Fruit fly (Drosophila melanogaster) whole organism, pupa: ENCODE data around the gene peb.

Experiments
- CG10348 ChIP-seq: fragments of 200-800 bp; sonication (Bioruptor generic); IDR thresholded peaks from 2 replicates; pipeline ENCODE4 v1.3.6; 2022; ENCODE audit warnings: missing biosample characterization, missing genetic modification characterization
- CG12605 ChIP-seq: fragments of 200-800 bp; sonication (Bioruptor generic); IDR thresholded peaks from 2 replicates; pipeline ENCODE4 v1.3.6; 2022; ENCODE audit warnings: missing biosample characterization, missing genetic modification characterization
- CG15710 ChIP-seq: fragments of 200-800 bp; sonication (Bioruptor generic); optimal IDR thresholded peaks from 2 replicates; lab custom pipeline; 2018; ENCODE audit warnings: missing biosample characterization, mild to moderate bottlenecking, missing genetic modification characterization, moderate library complexity
- CG32121 ChIP-seq: fragments of 200-800 bp; sonication (Bioruptor generic); IDR thresholded peaks from 2 replicates; pipeline ENCODE4 v1.3.6; 2022; ENCODE audit warnings: missing biosample characterization, missing genetic modification characterization
- CG4496 ChIP-seq: fragments of 200-800 bp; sonication (Bioruptor generic); IDR thresholded peaks from 3 replicates; pipeline ENCODE4 v1.3.6; 2022; ENCODE audit warnings: missing biosample characterization, missing genetic modification characterization
- CG8159 ChIP-seq: fragments of 200-800 bp; sonication (Bioruptor generic); optimal IDR thresholded peaks from 3 replicates; lab custom pipeline; 2018; ENCODE audit warnings: missing biosample characterization, mild to moderate bottlenecking, missing genetic modification characterization, moderate library complexity
- CG9948 ChIP-seq: fragments of 200-800 bp; sonication (Bioruptor generic); optimal IDR thresholded peaks from 2 replicates; lab custom pipeline; 2018; ENCODE audit warnings: missing biosample characterization, mild to moderate bottlenecking, missing genetic modification characterization, moderate library complexity
- EcR ChIP-seq: fragments of 200-800 bp; sonication (Bioruptor generic); optimal IDR thresholded peaks from 3 replicates; lab custom pipeline; 2019; ENCODE audit warnings: missing biosample characterization, missing genetic modification characterization, mild to moderate bottlenecking, moderate library complexity, missing genetic modification reagents
- Ets98B ChIP-seq: fragments of 200-800 bp; sonication (Bioruptor generic); IDR thresholded peaks from 2 replicates; pipeline ENCODE4 v1.3.6; 2022; ENCODE audit warnings: missing biosample characterization, missing genetic modification characterization
- Pif1A ChIP-seq: fragments of 200-800 bp; sonication (Bioruptor generic); optimal IDR thresholded peaks from 3 replicates; lab custom pipeline; 2016; ENCODE audit warnings: missing biosample characterization, missing genetic modification characterization
- Pif1B ChIP-seq: fragments of 200-800 bp; sonication (Bioruptor generic); optimal IDR thresholded peaks from 3 replicates; lab custom pipeline; 2016; ENCODE audit warnings: missing biosample characterization, missing genetic modification characterization
- fd96Ca ChIP-seq: fragments of 200-800 bp; sonication (Bioruptor generic); IDR thresholded peaks from 3 replicates; pipeline ENCODE4 v1.3.6; 2022; ENCODE audit warnings: missing biosample characterization, missing genetic modification characterization
- gl ChIP-seq: fragments of 200-800 bp; sonication (Bioruptor generic); optimal IDR thresholded peaks from 2 replicates; lab custom pipeline; 2018; ENCODE audit warnings: missing biosample characterization, mild to moderate bottlenecking, missing genetic modification characterization
- rn ChIP-seq: fragments of 200-800 bp; sonication (Bioruptor generic); IDR thresholded peaks from 2 replicates; pipeline ENCODE4 v1.3.6; 2022; ENCODE audit warnings: missing biosample characterization, missing genetic modification characterization

dm6 chrX:4581769-4582168 lies 35.6 kb upstream of the peb start:
- TF ChIP-seq gl (tag; lab: Kevin White, UChicago) (no peak), CG8159 (tag; lab: Kevin White, UChicago) (peak; percentile 9), EcR (GFP tag; lab: Kevin White, UChicago) (no peak), rn (no peak), CG15710 (tag; lab: Kevin White, UChicago) (peak; percentile 4), fd96Ca (no peak), Ets98B (GFP tag; lab: Robert Waterston, UW) (no peak), CG10348 (GFP tag; lab: Robert Waterston, UW) (no peak), Pif1A (GFP tag; lab: Kevin White, UChicago) (no peak), CG9948 (tag; lab: Kevin White, UChicago) (peak; percentile 20), Pif1B (GFP tag; lab: Kevin White, UChicago) (no peak), CG32121 (GFP tag; lab: Robert Waterston, UW) (no peak), CG12605 (GFP tag; lab: Robert Waterston, UW) (no peak), CG4496 (GFP tag; lab: Robert Waterston, UW) (no peak)
